Worm (Caenorhabditis elegans): Measurements from ENCODE around the gene spr-3.
A peak's percentile ranks its signal among the peaks of the same experiment; 100 is the strongest.

Gene spr-3

ce11 chrX:4508209-4508608 is 5.7 kb upstream of the spr-3 start, which contains the start of gene rhi-1:
rhi-1 (plus strand) TSS chrX:4508509.
- no peak for TF ChIP-seq aly-2 (tag; optimal IDR thresholded peaks at IDR 0.05)
- no peak for TF ChIP-seq ztf-4 (tag; optimal IDR thresholded peaks at IDR 0.05)
- no peak for TF ChIP-seq snpc-4 (tag; optimal IDR thresholded peaks at IDR 0.05)
- TF ChIP-seq nhr-25 (tag; optimal IDR thresholded peaks at IDR 0.05) = no peak
- TF ChIP-seq zag-1 (tag; optimal IDR thresholded peaks at IDR 0.05) = no peak
- no peak for TF ChIP-seq lin-11 (tag; optimal IDR thresholded peaks at IDR 0.05)
- no peak for TF ChIP-seq nhr-21 (tag; optimal IDR thresholded peaks at IDR 0.05)
- TF ChIP-seq unc-39 (tag; optimal IDR thresholded peaks at IDR 0.05) = no peak
- no peak for TF ChIP-seq blmp-1 (tag; optimal IDR thresholded peaks at IDR 0.05; ENCODE audit: insufficient read depth)
- no peak for TF ChIP-seq R02D3.7 (tag; optimal IDR thresholded peaks at IDR 0.05)
- no peak for TF ChIP-seq unc-55 (GFP tag; optimal IDR thresholded peaks at IDR 0.05)
- no peak for TF ChIP-seq nhr-6 (tag; optimal IDR thresholded peaks at IDR 0.05)
- TF ChIP-seq crh-2 (tag; optimal IDR thresholded peaks at IDR 0.05) = no peak
- no peak for TF ChIP-seq mdl-1 (tag; optimal IDR thresholded peaks at IDR 0.05)

ce11 chrX:4516758-4517157 is 2.9 kb downstream of the spr-3 start:
- TF ChIP-seq nhr-77 (tag; optimal IDR thresholded peaks at IDR 0.05) = no peak
- TF ChIP-seq ZK546.5 (tag; optimal IDR thresholded peaks at IDR 0.05) = no peak
- TF ChIP-seq nhr-10 (tag; optimal IDR thresholded peaks at IDR 0.05) = no peak
- no peak for TF ChIP-seq ceh-82 (tag; optimal IDR thresholded peaks at IDR 0.05)
- no peak for TF ChIP-seq mdl-1 (tag; optimal IDR thresholded peaks at IDR 0.05)
- no peak for TF ChIP-seq mbf-1 (tag; optimal IDR thresholded peaks at IDR 0.05)
- TF ChIP-seq ama-1 (optimal IDR thresholded peaks at IDR 0.05) = no peak
- no peak for TF ChIP-seq lin-13 (GFP tag; optimal IDR thresholded peaks at IDR 0.05)
- no peak for TF ChIP-seq nhr-11 (tag; optimal IDR thresholded peaks at IDR 0.05)
- no peak for TF ChIP-seq nhr-237 (tag; optimal IDR thresholded peaks at IDR 0.05)
- TF ChIP-seq fos-1 (tag; optimal IDR thresholded peaks at IDR 0.05) = no peak
- TF ChIP-seq peb-1 (tag; optimal IDR thresholded peaks at IDR 0.05) = no peak
- TF ChIP-seq zag-1 (tag; optimal IDR thresholded peaks at IDR 0.05) = no peak
- TF ChIP-seq unc-62 (GFP tag; optimal IDR thresholded peaks at IDR 0.05) = no peak
- TF ChIP-seq Y55F3AM.14 (GFP tag; optimal IDR thresholded peaks at IDR 0.05) = no peak
- no peak for TF ChIP-seq sma-3 (GFP tag; optimal IDR thresholded peaks at IDR 0.05)
- no peak for TF ChIP-seq unc-39 (tag; optimal IDR thresholded peaks at IDR 0.05)
- no peak for TF ChIP-seq elt-1 (tag; optimal IDR thresholded peaks at IDR 0.05)
- TF ChIP-seq unc-55 (GFP tag; optimal IDR thresholded peaks at IDR 0.05) = peak; percentile 37
- TF ChIP-seq sem-4 (tag; optimal IDR thresholded peaks at IDR 0.05) = no peak
- peak; percentile 50 for TF ChIP-seq C34F6.9 (tag; optimal IDR thresholded peaks at IDR 0.05)
- TF ChIP-seq snpc-4 (tag; optimal IDR thresholded peaks at IDR 0.05) = no peak
- TF ChIP-seq gmeb-1 (tag; optimal IDR thresholded peaks at IDR 0.05) = no peak
- no peak for TF ChIP-seq lin-11 (tag; optimal IDR thresholded peaks at IDR 0.05)
- no peak for TF ChIP-seq alr-1 (tag; optimal IDR thresholded peaks at IDR 0.05)
- no peak for TF ChIP-seq nhr-25 (tag; optimal IDR thresholded peaks at IDR 0.05)
- TF ChIP-seq nhr-12 (tag; optimal IDR thresholded peaks at IDR 0.05) = no peak
- peak; percentile 5 for TF ChIP-seq nhr-129 (tag; optimal IDR thresholded peaks at IDR 0.05)
- no peak for TF ChIP-seq elt-3 (tag; optimal IDR thresholded peaks at IDR 0.05)
- TF ChIP-seq sma-9 (GFP tag; optimal IDR thresholded peaks at IDR 0.05) = peak; percentile 21
- TF ChIP-seq sma-9 (tag; optimal IDR thresholded peaks at IDR 0.05) = no peak
- peak in 1 of 2 experiments; percentile 38 for TF ChIP-seq lsy-2 (tag; optimal IDR thresholded peaks at IDR 0.05)
- TF ChIP-seq ztf-4 (tag; optimal IDR thresholded peaks at IDR 0.05) = no peak

ce11 chrX:4519968-4520367 is 6.1 kb downstream of the spr-3 start:
- TF ChIP-seq dmd-4 (tag; optimal IDR thresholded peaks at IDR 0.05) (no peak), blmp-1 (tag; optimal IDR thresholded peaks at IDR 0.05; ENCODE audit: insufficient read depth) (peak; percentile 73), skn-1 (tag; optimal IDR thresholded peaks at IDR 0.05) (no peak), Y55F3AM.14 (GFP tag; optimal IDR thresholded peaks at IDR 0.05) (no peak), nhr-25 (tag; optimal IDR thresholded peaks at IDR 0.05) (peak; percentile 63), F13H6.1 (tag; optimal IDR thresholded peaks at IDR 0.05) (no peak), nhr-21 (tag; optimal IDR thresholded peaks at IDR 0.05) (peak; percentile 74), sma-3 (GFP tag; optimal IDR thresholded peaks at IDR 0.05) (peak; percentile 38), crh-2 (tag; optimal IDR thresholded peaks at IDR 0.05) (peak; percentile 25), gmeb-1 (tag; optimal IDR thresholded peaks at IDR 0.05) (no peak), zag-1 (tag; optimal IDR thresholded peaks at IDR 0.05) (no peak)
